Worm (Caenorhabditis elegans): ENCODE measurements around the gene irld-11.

The irld-11 gene

ce11 chrV:1629329-1629728, 25.6 kb upstream of the irld-11 start, which contains the start of gene nhr-238:
Gene nhr-238 (minus strand): TSS chrV:1629432.
- no peak for TF ChIP-seq unc-39 (tag; optimal IDR thresholded peaks at IDR 0.05)
- no peak for TF ChIP-seq unc-130 (GFP tag; optimal IDR thresholded peaks at IDR 0.05)
- no peak for TF ChIP-seq Y5F2A.4 (GFP tag; optimal IDR thresholded peaks at IDR 0.05)
- peak; percentile 100 for TF ChIP-seq nhr-28 (tag; optimal IDR thresholded peaks at IDR 0.05)
- TF ChIP-seq F26F4.8 (GFP tag; conservative IDR thresholded peaks at IDR 0.05) = no peak
- no peak for TF ChIP-seq F10B5.3 (tag; optimal IDR thresholded peaks at IDR 0.05)
- TF ChIP-seq ztf-7 (tag; optimal IDR thresholded peaks at IDR 0.05) = peak; percentile 75
- peak; percentile 85 for TF ChIP-seq nhr-42 (GFP tag; IDR thresholded peaks at IDR 0.05)
- TF ChIP-seq nhr-11 (tag; optimal IDR thresholded peaks at IDR 0.05) = no peak
- no peak for TF ChIP-seq fkh-10 (GFP tag; optimal IDR thresholded peaks at IDR 0.05)
- TF ChIP-seq zfp-2 (tag; optimal IDR thresholded peaks at IDR 0.05) = no peak
- TF ChIP-seq F49E8.2 (tag; optimal IDR thresholded peaks at IDR 0.05; ENCODE audit: borderline replicate concordance) = no peak
- TF ChIP-seq nhr-77 (tag; optimal IDR thresholded peaks at IDR 0.05) = peak; percentile 99
- TF ChIP-seq dve-1 (tag; optimal IDR thresholded peaks at IDR 0.05; ENCODE audit: insufficient read depth) = peak; percentile 44
- TF ChIP-seq aha-1 (tag) = no peak
- no peak for TF ChIP-seq daf-16 (GFP tag; optimal IDR thresholded peaks at IDR 0.05)
- TF ChIP-seq daf-16 (tag; optimal IDR thresholded peaks at IDR 0.05) = peak; percentile 17
- no peak for TF ChIP-seq attf-4 (tag; optimal IDR thresholded peaks at IDR 0.05)

ce11 chrV:1631148-1631547, 23.8 kb upstream of the irld-11 start, which contains the start of gene Y46H3D.8:
Gene Y46H3D.8 (minus strand): TSS chrV:1631248.
- TF ChIP-seq daf-19 (GFP tag; conservative IDR thresholded peaks at IDR 0.05) (no peak), duxl-1 (tag; optimal IDR thresholded peaks at IDR 0.05; ENCODE audit: poor library complexity) (no peak)

- TF ChIP-seq dpl-1 (GFP tag; optimal IDR thresholded peaks at IDR 0.05) (no peak), fos-1 (tag; optimal IDR thresholded peaks at IDR 0.05) (no peak), ZK337.2 (GFP tag; IDR thresholded peaks at IDR 0.05) (no peak), dmd-6 (GFP tag; IDR thresholded peaks at IDR 0.05) (no peak), tra-1 (GFP tag; IDR thresholded peaks at IDR 0.05) (no peak), F44E2.7 (GFP tag; IDR thresholded peaks at IDR 0.05) (no peak), ceh-20 (GFP tag; IDR thresholded peaks at IDR 0.05) (no peak), dmd-8 (GFP tag; IDR thresholded peaks at IDR 0.05) (no peak), nhr-76 (tag; optimal IDR thresholded peaks at IDR 0.05) (no peak), php-3 (GFP tag; IDR thresholded peaks at IDR 0.05) (no peak), nhr-6 (tag; optimal IDR thresholded peaks at IDR 0.05) (no peak)
Observed at ce11 chrV:1631717-1632116, 23.2 kb upstream of the irld-11 start, which contains the start of gene irld-17. Gene irld-17 (plus strand): TSS chrV:1632017.

- no peak for TF ChIP-seq vab-7 (GFP tag; IDR thresholded peaks at IDR 0.05)
- no peak for TF ChIP-seq F10B5.3 (tag; optimal IDR thresholded peaks at IDR 0.05)
- no peak for TF ChIP-seq dmd-8 (GFP tag; IDR thresholded peaks at IDR 0.05)
- TF ChIP-seq sdz-12 (GFP tag; optimal IDR thresholded peaks at IDR 0.05) = no peak
- TF ChIP-seq lin-15B (tag; optimal IDR thresholded peaks at IDR 0.05) = no peak
- TF ChIP-seq snpc-4 (tag; optimal IDR thresholded peaks at IDR 0.05) = no peak
- TF ChIP-seq arid-1 (GFP tag; conservative IDR thresholded peaks at IDR 0.05) = no peak
- TF ChIP-seq tag-97 (GFP tag; IDR thresholded peaks at IDR 0.05) = no peak
- no peak for TF ChIP-seq nhr-25 (tag; optimal IDR thresholded peaks at IDR 0.05; ENCODE audit: borderline replicate concordance, insufficient read depth)
- TF ChIP-seq ZK546.5 (tag; optimal IDR thresholded peaks at IDR 0.05) = no peak
- no peak for TF ChIP-seq D1046.2 (GFP tag; IDR thresholded peaks at IDR 0.05)
- TF ChIP-seq tra-1 (GFP tag; IDR thresholded peaks at IDR 0.05) = no peak
- TF ChIP-seq aha-1 (tag) = no peak
- no peak for TF ChIP-seq php-3 (GFP tag; IDR thresholded peaks at IDR 0.05)
- no peak for TF ChIP-seq unc-62 (GFP tag; optimal IDR thresholded peaks at IDR 0.05 in 1 of 2)
- no peak for TF ChIP-seq unc-62 (tag; optimal IDR thresholded peaks at IDR 0.05)
- TF ChIP-seq pqm-1 (tag; optimal IDR thresholded peaks at IDR 0.05) = no peak
- no peak for TF ChIP-seq nhr-77 (tag; optimal IDR thresholded peaks at IDR 0.05)
- TF ChIP-seq Y75B8A.6 (GFP tag; IDR thresholded peaks at IDR 0.05) = no peak
- TF ChIP-seq ceh-44 (GFP tag; IDR thresholded peaks at IDR 0.05) = no peak
- no peak for TF ChIP-seq F44E2.7 (GFP tag; IDR thresholded peaks at IDR 0.05)
Observed at ce11 chrV:1635859-1636258, 19.1 kb upstream of the irld-11 start, which contains the start of gene str-222. Gene str-222 (plus strand): TSS chrV:1636159.
